Worm (Caenorhabditis elegans) whole organism, young adult: ENCODE data around the gene tiar-2.

Experiments used
- F23B12.7 ChIP-seq: sonication (generic microtip); optimal IDR thresholded peaks from 2 replicates; lab custom pipeline; 2017; ENCODE audit warnings: missing genetic modification characterization, mild to moderate bottlenecking, missing compliant biosample characterization, antibody characterized with exemption, moderate library complexity; ENCODE audit not compliant: insufficient read depth
- aptf-3 ChIP-seq: fragments of 200-800 bp; sonication (Bioruptor generic); IDR thresholded peaks from 2 replicates; pipeline ENCODE4 v1.3.6; 2022; ENCODE audit warnings: missing genetic modification characterization, missing compliant biosample characterization
- chd-7 ChIP-seq: sonication (generic microtip); optimal IDR thresholded peaks from 2 replicates; lab custom pipeline; 2016; ENCODE audit warnings: mild to moderate bottlenecking, missing genetic modification characterization, moderate library complexity, missing compliant biosample characterization

ce11 chrII:12766443-12767188 is 1.9 kb upstream of the tiar-2 start:
- TF ChIP-seq F23B12.7, result no peak
- TF ChIP-seq chd-7 (tag; lab: Kevin White, UChicago), result no peak
- TF ChIP-seq aptf-3 (GFP tag; lab: Robert Waterston, UW), result no peak
